Worm (Caenorhabditis elegans): ENCODE measurements around the gene ttr-16.
A peak's percentile ranks its signal among the peaks of the same experiment; 100 is the strongest.

Gene ttr-16

DNA sequence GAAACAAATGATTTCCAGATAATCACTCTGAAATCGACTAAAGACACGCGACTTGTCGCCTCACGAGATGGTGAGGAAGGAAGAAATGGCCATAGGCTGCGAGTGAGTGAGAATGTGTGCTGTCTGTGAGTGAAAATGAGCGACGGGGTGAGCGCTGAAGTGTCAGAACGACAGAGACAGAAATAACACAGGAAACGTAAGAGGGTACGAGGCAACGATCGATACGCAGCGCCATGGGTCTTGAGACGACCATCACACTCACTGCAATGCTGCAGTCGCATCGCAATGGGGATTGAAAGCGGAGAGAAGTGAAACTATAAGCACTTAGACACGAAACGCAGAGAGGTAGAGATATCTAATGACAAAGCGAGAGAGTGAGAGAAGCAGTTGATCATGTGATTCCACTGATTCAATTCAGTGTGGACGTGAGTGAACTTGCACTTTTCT lies 18.9 kb upstream of the ttr-16 start:
- TF ChIP-seq ceh-36 (tag; optimal IDR thresholded peaks at IDR 0.05) (no peak), tbx-37 (GFP tag; conservative IDR thresholded peaks at IDR 0.05) (0 out of 2 replicates have a peak, but pooled peaks have one; percentile 9), ceh-13 (GFP tag; optimal IDR thresholded peaks at IDR 0.05) (no peak), hmg-4 (GFP tag; optimal IDR thresholded peaks at IDR 0.05) (peak; percentile 51), F13C5.2 (tag; optimal IDR thresholded peaks at IDR 0.05) (peak; percentile 80)

DNA sequence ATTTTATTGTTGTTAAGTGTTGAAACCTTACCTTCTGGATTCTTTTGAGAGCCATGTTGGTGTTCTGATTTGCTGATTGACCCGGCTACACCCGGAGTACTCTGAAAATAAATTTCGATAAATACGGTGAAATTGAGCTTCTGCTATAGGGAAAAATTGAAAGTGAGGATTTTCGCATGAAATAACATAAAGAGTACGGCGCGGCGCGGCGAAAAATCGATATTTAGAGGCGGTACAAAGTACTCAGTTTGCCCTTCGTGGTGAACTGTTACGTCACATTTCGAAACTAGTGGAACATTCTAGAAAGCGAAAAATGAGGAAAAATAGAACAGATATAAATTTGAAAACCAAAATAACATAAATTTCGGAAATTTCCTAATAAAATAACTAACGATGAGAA lies 18.2 kb upstream of the ttr-16 start, which contains the start of gene let-70:
Gene let-70, minus strand, starts transcription at position 101 of the 400 bp plus-strand sequence.
- TF ChIP-seq tbx-11 (GFP tag; IDR thresholded peaks at IDR 0.05) (no peak), aly-1 (tag; optimal IDR thresholded peaks at IDR 0.05) (no peak)

DNA sequence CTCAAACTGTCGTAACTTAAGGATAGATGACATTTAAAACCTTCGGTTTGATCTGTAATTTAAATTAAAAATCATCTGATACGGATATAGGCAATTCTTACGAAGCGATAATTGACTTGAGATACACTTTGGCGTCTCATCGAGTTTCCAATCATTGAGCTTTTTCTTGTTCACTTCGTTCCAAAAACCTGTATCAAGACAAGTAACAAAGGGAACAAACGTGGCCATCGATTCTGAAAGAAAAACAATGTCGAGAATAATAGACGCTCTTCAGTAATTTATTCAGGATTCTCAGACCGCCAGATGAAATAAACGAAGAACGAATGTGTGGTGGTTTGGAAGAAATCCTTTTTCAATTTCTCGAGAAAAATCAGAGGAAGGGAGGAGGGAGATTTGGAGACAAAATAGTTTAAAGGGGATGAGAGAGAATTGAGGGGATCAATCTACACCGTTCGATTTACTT lies 16.9 kb upstream of the ttr-16 start, which contains the start of gene atg-7:
Gene atg-7, minus strand, starts transcription at position 233 of the 463 bp plus-strand sequence.
- TF ChIP-seq sea-1 (GFP tag; conservative IDR thresholded peaks at IDR 0.05), result no peak

DNA sequence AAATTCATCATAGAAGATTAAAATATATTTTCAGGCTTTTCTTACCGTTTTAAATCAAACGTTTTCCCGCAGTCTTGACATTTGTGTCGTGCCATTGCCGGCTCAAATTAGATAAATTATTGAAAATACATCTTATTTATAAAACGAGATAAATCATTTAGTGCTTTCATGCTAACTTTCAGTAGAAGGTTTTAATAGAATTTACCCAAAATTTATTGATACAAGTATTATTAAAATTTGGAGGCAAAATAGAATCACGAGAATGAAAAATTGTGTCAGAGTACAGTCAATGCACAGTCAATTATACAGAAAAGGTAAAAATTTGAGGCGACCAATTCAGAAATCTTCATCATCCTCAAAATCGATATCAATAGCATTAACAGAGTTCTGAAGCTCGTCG lies 14.5 kb upstream of the ttr-16 start, which contains the start of gene Y5F2A.4:
Gene Y5F2A.4, minus strand, starts transcription at position 101 of the 400 bp plus-strand sequence.
- TF ChIP-seq flt-1 (GFP tag; IDR thresholded peaks at IDR 0.05) (no peak), tra-4 (tag; optimal IDR thresholded peaks at IDR 0.05) (no peak), F13C5.2 (tag; optimal IDR thresholded peaks at IDR 0.05) (no peak), scrt-1 (GFP tag; IDR thresholded peaks at IDR 0.05) (no peak), aly-1 (tag; optimal IDR thresholded peaks at IDR 0.05) (no peak), hmg-4 (GFP tag; optimal IDR thresholded peaks at IDR 0.05) (no peak), hmbx-1 (tag; optimal IDR thresholded peaks at IDR 0.05) (no peak), hnd-1 (tag; optimal IDR thresholded peaks at IDR 0.05) (no peak), ets-7 (tag; optimal IDR thresholded peaks at IDR 0.05) (no peak), tbx-11 (GFP tag; IDR thresholded peaks at IDR 0.05) (no peak), ceh-36 (tag; optimal IDR thresholded peaks at IDR 0.05) (no peak), ceh-13 (GFP tag; optimal IDR thresholded peaks at IDR 0.05) (no peak), tbx-37 (GFP tag; conservative IDR thresholded peaks at IDR 0.05) (no peak), pes-1 (GFP tag; IDR thresholded peaks at IDR 0.05) (no peak), ama-1 (optimal IDR thresholded peaks at IDR 0.05) (no peak), B0310.2 (tag; optimal IDR thresholded peaks at IDR 0.05) (no peak), sea-1 (GFP tag; conservative IDR thresholded peaks at IDR 0.05) (no peak)

DNA sequence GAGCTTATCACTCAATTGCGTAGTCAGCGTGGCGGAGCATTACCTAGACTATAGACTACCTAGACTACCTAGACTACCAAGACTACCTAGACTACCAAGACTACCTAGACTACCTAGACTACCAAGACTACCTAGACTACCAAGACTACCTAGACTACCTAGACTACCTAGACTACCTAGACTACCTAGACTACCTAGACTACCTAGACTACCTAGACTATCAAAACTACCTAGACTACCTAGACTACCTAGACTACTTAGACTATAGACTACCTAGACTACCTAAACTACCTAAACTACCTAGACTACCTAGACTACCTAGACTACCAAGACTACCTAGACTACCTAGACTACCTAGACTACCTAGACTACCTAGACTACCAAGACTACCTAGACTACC lies 7.0 kb upstream of the ttr-16 start:
- TF ChIP-seq hnd-1 (tag; optimal IDR thresholded peaks at IDR 0.05), result peak; percentile 29

DNA sequence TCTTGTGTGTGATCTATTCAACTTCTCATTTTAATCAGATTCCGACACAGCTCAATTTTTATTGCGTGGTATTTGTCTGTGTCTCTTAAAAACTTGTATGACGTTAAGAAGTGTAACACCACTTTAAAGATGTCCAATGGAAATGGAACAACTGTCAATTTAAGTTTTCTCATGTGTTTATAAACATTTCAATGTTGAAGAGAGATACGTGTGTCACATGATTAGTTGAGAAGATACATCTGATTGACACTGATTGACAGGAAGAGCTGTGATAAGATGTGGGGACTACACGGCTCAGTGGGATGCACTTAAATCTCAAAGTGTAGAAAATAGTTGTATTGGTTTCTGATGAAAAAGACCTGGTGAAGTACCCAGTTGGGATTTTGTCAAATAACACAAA lies 4.4 kb upstream of the ttr-16 start:
- TF ChIP-seq hmg-4 (GFP tag; optimal IDR thresholded peaks at IDR 0.05) (no peak), aly-1 (tag; optimal IDR thresholded peaks at IDR 0.05) (no peak), ceh-36 (tag; optimal IDR thresholded peaks at IDR 0.05) (no peak), F13C5.2 (tag; optimal IDR thresholded peaks at IDR 0.05) (no peak), ama-1 (optimal IDR thresholded peaks at IDR 0.05) (no peak), sea-1 (GFP tag; conservative IDR thresholded peaks at IDR 0.05) (no peak), scrt-1 (GFP tag; IDR thresholded peaks at IDR 0.05) (no peak), pes-1 (GFP tag; IDR thresholded peaks at IDR 0.05) (no peak), ets-7 (tag; optimal IDR thresholded peaks at IDR 0.05) (no peak)

DNA sequence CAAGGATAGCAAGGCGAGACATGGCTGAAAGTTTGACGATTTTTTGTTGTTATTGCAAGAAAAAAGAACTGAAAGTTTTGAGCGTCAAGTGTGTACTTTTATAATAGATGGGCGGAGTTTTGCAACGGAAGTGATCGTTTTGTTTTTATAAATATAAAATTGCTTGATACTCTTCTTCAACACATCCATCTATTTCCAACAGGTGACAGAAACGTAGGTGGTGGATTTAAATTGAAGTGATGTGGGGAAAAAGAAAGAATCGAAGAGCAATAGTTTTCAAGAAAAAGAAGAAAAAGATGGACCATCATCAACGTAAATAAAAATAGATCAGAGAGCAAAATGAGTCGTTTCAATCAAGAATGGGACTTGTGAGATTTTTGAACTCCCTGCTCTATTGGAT lies 3.1 kb upstream of the ttr-16 start, which contains the start of gene ttr-17:
Gene ttr-17, minus strand, starts transcription at position 24 of the 400 bp plus-strand sequence.
- no peak for TF ChIP-seq ets-7 (tag; optimal IDR thresholded peaks at IDR 0.05)
- TF ChIP-seq B0310.2 (tag; optimal IDR thresholded peaks at IDR 0.05), result no peak
- no peak for TF ChIP-seq tra-4 (tag; optimal IDR thresholded peaks at IDR 0.05)
- TF ChIP-seq sea-1 (GFP tag; conservative IDR thresholded peaks at IDR 0.05), result no peak
- no peak for TF ChIP-seq hnd-1 (tag; optimal IDR thresholded peaks at IDR 0.05)
- TF ChIP-seq tbx-37 (GFP tag; conservative IDR thresholded peaks at IDR 0.05), result no peak
- TF ChIP-seq tbx-11 (GFP tag; IDR thresholded peaks at IDR 0.05), result no peak
- no peak for TF ChIP-seq ceh-36 (tag; optimal IDR thresholded peaks at IDR 0.05)
- TF ChIP-seq aly-1 (tag; optimal IDR thresholded peaks at IDR 0.05), result no peak
- TF ChIP-seq ceh-13 (GFP tag; optimal IDR thresholded peaks at IDR 0.05), result no peak
- TF ChIP-seq hmg-4 (GFP tag; optimal IDR thresholded peaks at IDR 0.05), result no peak
- no peak for TF ChIP-seq hmbx-1 (tag; optimal IDR thresholded peaks at IDR 0.05)
- no peak for TF ChIP-seq flt-1 (GFP tag; IDR thresholded peaks at IDR 0.05)
- no peak for TF ChIP-seq pes-1 (GFP tag; IDR thresholded peaks at IDR 0.05)
- TF ChIP-seq ama-1 (optimal IDR thresholded peaks at IDR 0.05), result no peak
- no peak for TF ChIP-seq F13C5.2 (tag; optimal IDR thresholded peaks at IDR 0.05)
- TF ChIP-seq scrt-1 (GFP tag; IDR thresholded peaks at IDR 0.05), result no peak

DNA sequence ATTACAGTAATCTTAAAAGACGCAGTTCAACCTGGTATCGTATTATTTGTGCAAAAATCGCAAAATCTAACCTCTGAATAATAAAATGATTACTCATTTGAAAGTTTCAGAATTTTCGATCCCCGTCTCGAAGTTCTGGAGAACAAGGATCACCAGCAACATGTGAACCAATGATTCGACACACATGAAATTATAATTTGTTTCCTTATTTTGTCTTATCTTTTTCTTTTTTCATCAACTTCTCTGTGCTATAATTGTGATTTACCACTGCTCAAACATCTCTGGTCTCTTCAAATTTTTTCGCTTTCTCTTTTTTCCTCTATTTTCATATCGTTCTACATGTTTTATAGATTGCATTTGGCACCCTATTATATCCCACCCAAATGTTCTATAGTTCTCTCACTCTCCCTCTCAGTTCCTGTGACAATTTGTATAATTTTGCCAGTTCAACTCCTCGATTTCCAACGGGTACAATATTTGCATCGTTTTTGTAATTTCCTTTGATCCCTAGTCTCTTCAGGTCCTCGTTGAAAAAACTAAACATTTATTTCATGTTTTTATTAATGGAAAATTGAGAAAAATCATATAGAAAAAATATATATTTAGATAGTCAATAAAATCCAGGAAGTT lies 838 bp downstream of the ttr-16 start:
- TF ChIP-seq ama-1 (optimal IDR thresholded peaks at IDR 0.05) (no peak), sea-1 (GFP tag; conservative IDR thresholded peaks at IDR 0.05) (no peak), aly-1 (tag; optimal IDR thresholded peaks at IDR 0.05) (no peak)
